Worm (Caenorhabditis elegans) whole organism, L2 larva: ENCODE data around the gene acr-25.
A peak's percentile ranks its signal among the peaks of the same experiment; 100 is the strongest.

Source experiments
- C34F6.9 ChIP-seq: fragments of 150-350 bp; optimal IDR thresholded peaks from 2 replicates; lab custom pipeline; 2014; ENCODE audit warnings: missing biosample characterization, missing genetic modification characterization
- F13H6.1 ChIP-seq: sonication (generic microtip); optimal IDR thresholded peaks from 2 replicates; lab custom pipeline; 2016; ENCODE audit warnings: missing genetic modification characterization, missing compliant biosample characterization
- R02D3.7 ChIP-seq: fragments of 150-350 bp; optimal IDR thresholded peaks from 2 replicates; lab custom pipeline; 2014; ENCODE audit warnings: missing biosample characterization, missing genetic modification characterization
- Y55F3AM.14 ChIP-seq: fragments of 200-800 bp; sonication (Bioruptor generic); optimal IDR thresholded peaks from 2 replicates; lab custom pipeline; 2018; ENCODE audit warnings: mild to moderate bottlenecking, missing genetic modification characterization, missing compliant biosample characterization
- ZK546.5 ChIP-seq: sonication (generic microtip); optimal IDR thresholded peaks from 2 replicates; lab custom pipeline; 2017; ENCODE audit warnings: missing biosample characterization, missing genetic modification characterization
- alr-1 ChIP-seq: fragments of 150-350 bp; optimal IDR thresholded peaks from 2 replicates; lab custom pipeline; 2014; ENCODE audit warnings: missing biosample characterization, missing genetic modification characterization
- aly-2 ChIP-seq: fragments of 150-350 bp; optimal IDR thresholded peaks from 2 replicates; lab custom pipeline; 2014; ENCODE audit warnings: missing biosample characterization, missing genetic modification characterization
- ama-1 ChIP-seq: fragments of 150-350 bp; optimal IDR thresholded peaks from 2 replicates; lab custom pipeline; 2018; ENCODE audit warnings: inconsistent platforms
- blmp-1 ChIP-seq: sonication (generic microtip); optimal IDR thresholded peaks from 2 replicates; lab custom pipeline; 2017; ENCODE audit warnings: missing genetic modification characterization, mild to moderate bottlenecking, missing compliant biosample characterization, antibody characterized with exemption, moderate library complexity; ENCODE audit not compliant: insufficient read depth
- ceh-82 ChIP-seq: fragments of 150-350 bp; optimal IDR thresholded peaks from 2 replicates; lab custom pipeline; 2014; ENCODE audit warnings: missing biosample characterization, missing genetic modification characterization
- crh-2 ChIP-seq: sonication (generic microtip); optimal IDR thresholded peaks from 2 replicates; lab custom pipeline; 2017; ENCODE audit warnings: missing biosample characterization, missing genetic modification characterization
- dmd-4 ChIP-seq: sonication (generic microtip); optimal IDR thresholded peaks from 2 replicates; lab custom pipeline; 2017; ENCODE audit warnings: missing biosample characterization, missing genetic modification characterization
- egl-27 ChIP-seq: sonication (generic microtip); optimal IDR thresholded peaks from 3 replicates; lab custom pipeline; 2017; ENCODE audit warnings: missing biosample characterization, missing genetic modification reagents, missing genetic modification characterization
- fos-1 ChIP-seq: fragments of 150-350 bp; optimal IDR thresholded peaks from 2 replicates; lab custom pipeline; 2014; ENCODE audit warnings: missing biosample characterization, missing genetic modification characterization
- gmeb-1 ChIP-seq: fragments of 150-350 bp; optimal IDR thresholded peaks from 2 replicates; lab custom pipeline; 2014; ENCODE audit warnings: missing biosample characterization, missing genetic modification characterization
- lin-11 ChIP-seq: fragments of 150-350 bp; sonication (generic microtip); optimal IDR thresholded peaks from 2 replicates; lab custom pipeline; 2014; ENCODE audit warnings: missing biosample characterization, missing genetic modification characterization, inconsistent platforms, mixed read lengths
- lin-39 ChIP-seq: fragments of 150-350 bp; optimal IDR thresholded peaks from 2 replicates; lab custom pipeline; 2014; ENCODE audit warnings: missing biosample characterization, missing genetic modification reagents, missing genetic modification characterization
- mab-5 ChIP-seq: fragments of 150-350 bp; optimal IDR thresholded peaks from 2 replicates; lab custom pipeline; 2014; ENCODE audit warnings: missing biosample characterization, missing genetic modification characterization
- mbf-1 ChIP-seq: sonication (generic microtip); optimal IDR thresholded peaks from 2 replicates; lab custom pipeline; 2017; ENCODE audit warnings: missing biosample characterization, missing genetic modification characterization
- nhr-11 ChIP-seq: fragments of 150-350 bp; optimal IDR thresholded peaks from 2 replicates; lab custom pipeline; 2014; ENCODE audit warnings: missing biosample characterization, missing genetic modification characterization
- nhr-129 ChIP-seq: fragments of 150-350 bp; optimal IDR thresholded peaks from 2 replicates; lab custom pipeline; 2014; ENCODE audit warnings: missing biosample characterization, missing genetic modification characterization
- nhr-21 ChIP-seq: fragments of 150-350 bp; optimal IDR thresholded peaks from 2 replicates; lab custom pipeline; 2014; ENCODE audit warnings: missing biosample characterization, missing genetic modification characterization
- nhr-237 ChIP-seq: fragments of 150-350 bp; optimal IDR thresholded peaks from 2 replicates; lab custom pipeline; 2014; ENCODE audit warnings: missing biosample characterization, missing genetic modification characterization
- nhr-25 ChIP-seq: fragments of 150-350 bp; sonication (generic microtip); optimal IDR thresholded peaks from 3 replicates; lab custom pipeline; 2014; ENCODE audit warnings: missing biosample characterization, missing genetic modification characterization
- nhr-6 ChIP-seq: fragments of 150-350 bp; optimal IDR thresholded peaks from 2 replicates; lab custom pipeline; 2014; ENCODE audit warnings: missing biosample characterization, missing genetic modification characterization
- peb-1 ChIP-seq: fragments of 150-350 bp; optimal IDR thresholded peaks from 2 replicates; lab custom pipeline; 2014; ENCODE audit warnings: missing biosample characterization, missing genetic modification characterization
- sem-4 ChIP-seq: fragments of 150-350 bp; optimal IDR thresholded peaks from 2 replicates; lab custom pipeline; 2014; ENCODE audit warnings: missing biosample characterization, missing genetic modification reagents, missing genetic modification characterization
- skn-1 ChIP-seq: sonication (generic microtip); optimal IDR thresholded peaks from 2 replicates; lab custom pipeline; 2017; ENCODE audit warnings: missing biosample characterization, missing genetic modification characterization
- sma-3 ChIP-seq: sonication (generic microtip); optimal IDR thresholded peaks from 2 replicates; lab custom pipeline; 2016; ENCODE audit warnings: missing genetic modification reagents, missing genetic modification characterization, missing compliant biosample characterization
- sma-9 ChIP-seq, 2 experiments: fragments of 150-350 bp in 1 of 2; sonication (generic microtip) in 1 of 2; optimal IDR thresholded peaks; 2 replicates each; lab custom pipeline; 2014 to 2016; ENCODE audit warnings: missing genetic modification characterization in 2 of 2, mild to moderate bottlenecking in 1 of 2, missing biosample characterization in 1 of 2, missing compliant biosample characterization in 1 of 2, missing genetic modification reagents in 1 of 2, moderate library complexity in 1 of 2
- snpc-4 ChIP-seq: fragments of 150-350 bp; optimal IDR thresholded peaks from 2 replicates; lab custom pipeline; 2014; ENCODE audit warnings: missing biosample characterization, missing genetic modification characterization
- unc-55 ChIP-seq: fragments of 150-350 bp; sonication (generic microtip); optimal IDR thresholded peaks from 3 replicates; lab custom pipeline; 2014; ENCODE audit warnings: missing biosample characterization, missing genetic modification reagents, missing genetic modification characterization
- zag-1 ChIP-seq: fragments of 150-350 bp; optimal IDR thresholded peaks from 2 replicates; lab custom pipeline; 2014; ENCODE audit warnings: missing biosample characterization, missing genetic modification characterization
- ztf-1 ChIP-seq: fragments of 200-800 bp; sonication (Bioruptor generic); conservative IDR thresholded peaks from 2 replicates; pipeline ENCODE4 v1.3.6; 2022; ENCODE audit warnings: missing genetic modification characterization, missing compliant biosample characterization
- ztf-11 ChIP-seq: sonication (generic microtip); optimal IDR thresholded peaks from 2 replicates; lab custom pipeline; 2017; ENCODE audit warnings: missing biosample characterization, missing genetic modification characterization
- ztf-4 ChIP-seq: fragments of 150-350 bp; optimal IDR thresholded peaks from 2 replicates; lab custom pipeline; 2014; ENCODE audit warnings: missing biosample characterization, missing genetic modification characterization

acr-25 gene

ce11 chrIV:6464005-6464404, at the start of gene acr-25:
Gene acr-25 (plus strand): TSS chrIV:6464305.
- TF ChIP-seq gmeb-1 (tag; lab: Kevin White, UChicago) (no peak), ztf-4 (tag; lab: Kevin White, UChicago) (no peak), ztf-11 (tag; lab: Kevin White, UChicago) (no peak), alr-1 (tag; lab: Kevin White, UChicago) (no peak), lin-39 (tag; lab: Kevin White, UChicago) (no peak), snpc-4 (no peak), sem-4 (tag; lab: Kevin White, UChicago) (no peak), peb-1 (tag; lab: Kevin White, UChicago) (no peak), nhr-129 (tag; lab: Kevin White, UChicago) (no peak), sma-9 (GFP tag; optimal IDR thresholded peaks at IDR 0.05; lab: Kevin White, UChicago) (no peak), sma-9 (tag; optimal IDR thresholded peaks at IDR 0.05; lab: Kevin White, UChicago) (no peak), aly-2 (tag; lab: Kevin White, UChicago) (no peak), ztf-1 (GFP tag; lab: Robert Waterston, UW) (no peak), ceh-82 (no peak), lin-11 (no peak), nhr-237 (tag; lab: Kevin White, UChicago) (no peak), ZK546.5 (tag; lab: Kevin White, UChicago) (no peak), blmp-1 (tag; lab: Kevin White, UChicago) (no peak), R02D3.7 (tag; lab: Kevin White, UChicago) (no peak)

- TF ChIP-seq lin-39 (tag; lab: Kevin White, UChicago) (no peak), fos-1 (tag; lab: Kevin White, UChicago) (no peak), sma-9 (GFP tag; optimal IDR thresholded peaks at IDR 0.05; lab: Kevin White, UChicago) (peak; percentile 69), sma-9 (tag; optimal IDR thresholded peaks at IDR 0.05; lab: Kevin White, UChicago) (no peak), nhr-11 (tag; lab: Kevin White, UChicago) (no peak), crh-2 (tag; lab: Kevin White, UChicago) (peak; percentile 61), snpc-4 (peak; percentile 11), egl-27 (tag; lab: Kevin White, UChicago) (no peak), ZK546.5 (tag; lab: Kevin White, UChicago) (peak; percentile 14), lin-11 (peak; percentile 1), ztf-11 (tag; lab: Kevin White, UChicago) (no peak), alr-1 (tag; lab: Kevin White, UChicago) (no peak), dmd-4 (tag; lab: Kevin White, UChicago) (no peak), C34F6.9 (tag; lab: Kevin White, UChicago) (peak; percentile 60), nhr-129 (tag; lab: Kevin White, UChicago) (peak; percentile 73), ama-1 (lab: Kevin White, UChicago) (no peak), sma-3 (peak; percentile 29), gmeb-1 (tag; lab: Kevin White, UChicago) (peak; percentile 96), ztf-4 (tag; lab: Kevin White, UChicago) (no peak), skn-1 (no peak), mab-5 (no peak), nhr-6 (tag; lab: Kevin White, UChicago) (peak; percentile 37), F13H6.1 (tag; lab: Kevin White, UChicago) (peak; percentile 2), mbf-1 (no peak), R02D3.7 (tag; lab: Kevin White, UChicago) (peak; percentile 99), unc-55 (GFP tag; lab: Kevin White, UChicago) (peak; percentile 83), ztf-1 (GFP tag; lab: Robert Waterston, UW) (no peak), nhr-21 (tag; lab: Kevin White, UChicago) (peak; percentile 39)
Observed at ce11 chrIV:6415149-6415548, 49.0 kb upstream of the acr-25 start, which contains the start of gene exos-2. Gene exos-2 (plus strand): TSS chrIV:6415478.

ce11 chrIV:6416553-6416952, 47.6 kb upstream of the acr-25 start, which contains the start of gene Y73B6BL.22:
Gene Y73B6BL.22 (minus strand): TSS chrIV:6416653.
- TF ChIP-seq ztf-1 (GFP tag; lab: Robert Waterston, UW) = no peak
- TF ChIP-seq ZK546.5 (tag; lab: Kevin White, UChicago) = no peak
- no peak for TF ChIP-seq zag-1 (tag; lab: Kevin White, UChicago)
- no peak for TF ChIP-seq aly-2 (tag; lab: Kevin White, UChicago)
- no peak for TF ChIP-seq nhr-25 (tag; lab: Kevin White, UChicago)
- no peak for TF ChIP-seq F13H6.1 (tag; lab: Kevin White, UChicago)
- TF ChIP-seq Y55F3AM.14 = no peak
- TF ChIP-seq gmeb-1 (tag; lab: Kevin White, UChicago) = no peak
